Fruit fly (Drosophila melanogaster): ENCODE measurements around the gene Remo.

The Remo gene

DNA sequence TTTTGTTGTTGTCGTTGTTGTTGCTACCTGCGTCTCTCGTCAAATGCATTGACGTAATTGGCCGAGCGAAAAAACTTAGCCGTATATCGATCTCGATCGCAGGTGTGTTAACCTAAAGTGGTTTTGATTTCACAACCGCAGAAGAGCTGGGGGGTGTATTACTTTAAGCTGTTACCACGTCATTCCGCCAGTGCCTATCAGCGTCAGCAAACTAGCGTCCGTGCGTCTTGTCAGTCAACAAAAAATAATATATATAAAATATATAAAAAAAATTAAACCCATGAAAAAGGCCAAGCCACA is 14.4 kb downstream of the Remo start, which contains the start of gene CG1764:
Gene CG1764, minus strand, starts transcription at position 101 of the 300 bp plus-strand sequence.
- TF ChIP-seq CG1647 (GFP tag; optimal IDR thresholded peaks at IDR 0.05) (no peak), Med (GFP tag) (peak; percentile 46)

DNA sequence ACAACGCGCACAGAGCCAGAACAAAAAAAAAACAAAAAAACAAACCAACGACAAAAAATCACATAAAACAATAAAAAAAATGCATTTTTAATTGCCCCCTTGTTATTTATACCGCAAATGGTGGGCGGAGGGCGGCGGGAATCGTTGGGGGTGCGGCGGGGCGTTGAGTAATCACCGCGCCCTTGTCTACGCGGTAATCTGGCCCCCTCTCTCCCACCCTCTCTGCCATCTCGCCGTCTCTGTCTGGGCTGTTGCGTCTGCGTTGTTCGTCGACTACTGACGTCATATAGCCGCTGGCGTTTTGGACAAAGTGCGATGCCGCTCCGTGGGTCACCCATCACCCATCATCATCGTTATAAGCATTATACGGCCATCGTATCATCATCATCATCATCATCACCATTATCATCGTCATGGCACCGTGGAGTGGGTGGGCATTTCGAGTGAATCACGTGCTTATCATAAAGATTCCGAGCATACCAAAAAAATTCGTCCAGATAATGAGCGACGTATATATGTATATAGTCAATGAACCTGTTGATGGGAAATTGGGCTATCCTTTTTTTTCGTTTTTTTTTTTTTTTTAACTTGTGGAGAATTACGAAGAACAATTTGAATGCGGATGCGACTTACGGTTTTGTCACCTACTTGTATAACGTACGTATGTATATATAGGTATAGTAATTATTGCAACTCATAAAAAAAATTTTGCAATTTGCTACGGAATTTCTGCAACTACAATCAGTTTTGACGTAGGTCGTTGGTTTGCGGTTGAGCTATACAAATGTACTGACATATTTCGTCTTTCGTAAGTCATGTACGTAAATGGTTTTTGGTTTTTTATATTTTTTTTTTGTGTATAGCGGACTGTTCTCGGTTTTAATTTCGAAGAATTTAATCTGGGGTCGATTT is 15.0 kb downstream of the Remo start:
- TF ChIP-seq Dad (GFP tag; optimal IDR thresholded peaks at IDR 0.05): no peak
- no peak for TF ChIP-seq ato (GFP tag; IDR thresholded peaks at IDR 0.05; ENCODE audit: partially characterized antibody)
- TF ChIP-seq toy (GFP tag; IDR thresholded peaks at IDR 0.05): no peak
- TF ChIP-seq Atf-2 (GFP tag; optimal IDR thresholded peaks at IDR 0.05): no peak
- TF ChIP-seq CG7786 (GFP tag; optimal IDR thresholded peaks at IDR 0.05): no peak
- no peak for TF ChIP-seq CG6765 (GFP tag; optimal IDR thresholded peaks at IDR 0.05)
- no peak for TF ChIP-seq CG30431 (GFP tag; optimal IDR thresholded peaks at IDR 0.05)
- no peak for TF ChIP-seq her (GFP tag; optimal IDR thresholded peaks at IDR 0.05)
- TF ChIP-seq CG10959 (GFP tag; IDR thresholded peaks at IDR 0.05): no peak
- TF ChIP-seq pnt (GFP tag; optimal IDR thresholded peaks at IDR 0.05): no peak
- TF ChIP-seq cg (GFP tag; optimal IDR thresholded peaks at IDR 0.05): peak; percentile 26
- TF ChIP-seq CG7963 (GFP tag; IDR thresholded peaks at IDR 0.05; ENCODE audit: partially characterized antibody): no peak
- no peak for TF ChIP-seq Hsf (GFP tag; optimal IDR thresholded peaks at IDR 0.05)
- no peak for TF ChIP-seq HmgD (GFP tag; optimal IDR thresholded peaks at IDR 0.05)
- peak; percentile 69 for TF ChIP-seq Awh (GFP tag; IDR thresholded peaks at IDR 0.05)
- TF ChIP-seq vvl (GFP tag; IDR thresholded peaks at IDR 0.05): peak; percentile 48; the same call in 1 of the 2 replicates
- no peak for TF ChIP-seq tap (tag; optimal IDR thresholded peaks at IDR 0.05)
- no peak for TF ChIP-seq bowl (GFP tag; IDR thresholded peaks at IDR 0.05)
- TF ChIP-seq nom (GFP tag; optimal IDR thresholded peaks at IDR 0.05): peak; percentile 89
- peak; percentile 14; the same call in 1 of the 3 replicates for TF ChIP-seq otp (GFP tag; IDR thresholded peaks at IDR 0.05)
- TF ChIP-seq Hr78 (GFP tag; optimal IDR thresholded peaks at IDR 0.05): peak in 1 of 2 experiments; percentile 89
- no peak for TF ChIP-seq HHEX (GFP tag; optimal IDR thresholded peaks at IDR 0.05)
- peak; percentile 38 for TF ChIP-seq kni (GFP tag; optimal IDR thresholded peaks at IDR 0.05)
- TF ChIP-seq grn (GFP tag; optimal IDR thresholded peaks at IDR 0.05): peak; percentile 17
- peak; percentile 67 for TF ChIP-seq kay (GFP tag; optimal IDR thresholded peaks at IDR 0.05)
- TF ChIP-seq sob (GFP tag; IDR thresholded peaks at IDR 0.05): no peak
- peak; percentile 73 for TF ChIP-seq Adf1 (GFP tag; IDR thresholded peaks at IDR 0.05)
- no peak for TF ChIP-seq yki (optimal IDR thresholded peaks at IDR 0.05)
- no peak for TF ChIP-seq tx (GFP tag; optimal IDR thresholded peaks at IDR 0.05)
- TF ChIP-seq sim (GFP tag; IDR thresholded peaks at IDR 0.05): no peak
- TF ChIP-seq CG7987 (GFP tag; optimal IDR thresholded peaks at IDR 0.05): no peak
- peak; percentile 96 for TF ChIP-seq sd (tag; optimal IDR thresholded peaks at IDR 0.05)
- peak; percentile 22 for TF ChIP-seq Abd-B (GFP tag; optimal IDR thresholded peaks at IDR 0.05)
- TF ChIP-seq phol (tag; optimal IDR thresholded peaks at IDR 0.05): no peak
- TF ChIP-seq BEAF-32 (GFP tag; optimal IDR thresholded peaks at IDR 0.05): no peak
- no peak for TF ChIP-seq Max (GFP tag; optimal IDR thresholded peaks at IDR 0.05)
- no peak for TF ChIP-seq dmrt11E (tag; optimal IDR thresholded peaks at IDR 0.05)
- TF ChIP-seq Atf6 (GFP tag; IDR thresholded peaks at IDR 0.05): no peak
- no peak for TF ChIP-seq CG18619 (GFP tag; optimal IDR thresholded peaks at IDR 0.05)
- no peak for TF ChIP-seq C15 (GFP tag; IDR thresholded peaks at IDR 0.05)
- no peak for TF ChIP-seq CG7271 (tag; optimal IDR thresholded peaks at IDR 0.05)
- TF ChIP-seq crol (GFP tag; IDR thresholded peaks at IDR 0.05): peak; percentile 99
- TF ChIP-seq lab (GFP tag; optimal IDR thresholded peaks at IDR 0.05): peak; percentile 38
- TF ChIP-seq klu (GFP tag; IDR thresholded peaks at IDR 0.05): no peak
- peak; percentile 90 for TF ChIP-seq CG10543 (GFP tag; optimal IDR thresholded peaks at IDR 0.05)
- no peak for TF ChIP-seq disco-r (GFP tag; optimal IDR thresholded peaks at IDR 0.05)
